Fruit fly (Drosophila melanogaster): ENCODE results near the gene CG5883.

The CG5883 gene

dm6 chr3L:11957669-11958333, 13.1 kb upstream of the CG5883 start, which contains the start of the genes CG11570 and CG43294:
Gene CG11570 (minus strand): TSS chr3L:11957769.
Gene CG43294 (plus strand): TSS chr3L:11958283.
- TF ChIP-seq dl (GFP tag; optimal IDR thresholded peaks at IDR 0.05; ENCODE audit: insufficient read depth in 1 of 2, partially characterized antibody in 2 of 2) (no peak), Sp1 (GFP tag; optimal IDR thresholded peaks at IDR 0.05) (no peak), pan (optimal IDR thresholded peaks at IDR 0.05) (no peak), sv (GFP tag; optimal IDR thresholded peaks at IDR 0.05) (no peak), CG9705 (GFP tag; optimal IDR thresholded peaks at IDR 0.05) (no peak), Abd-B (GFP tag; optimal IDR thresholded peaks at IDR 0.05) (no peak), Vsx2 (GFP tag; optimal IDR thresholded peaks at IDR 0.05; ENCODE audit: partially characterized antibody) (no peak), Jra (GFP tag; optimal IDR thresholded peaks at IDR 0.05) (no peak), Hr83 (GFP tag; optimal IDR thresholded peaks at IDR 0.05; ENCODE audit: poor library complexity, severe bottlenecking) (no peak), usp (GFP tag; optimal IDR thresholded peaks at IDR 0.05) (no peak), GATAd (GFP tag; optimal IDR thresholded peaks at IDR 0.05) (no peak), ey (GFP tag; optimal IDR thresholded peaks at IDR 0.05) (no peak), OdsH (GFP tag; optimal IDR thresholded peaks at IDR 0.05) (no peak), lola (GFP tag; optimal IDR thresholded peaks at IDR 0.05) (no peak), jim (GFP tag; optimal IDR thresholded peaks at IDR 0.05) (no peak), rgr (GFP tag; optimal IDR thresholded peaks at IDR 0.05) (no peak), Hnf4 (GFP tag; optimal IDR thresholded peaks at IDR 0.05) (no peak), Dfd (GFP tag; optimal IDR thresholded peaks at IDR 0.05) (no peak), dmrt93B (GFP tag; optimal IDR thresholded peaks at IDR 0.05) (no peak)

dm6 chr3L:11953783-11954182, 9.1 kb upstream of the CG5883 start, which contains the start of gene CG7248:
Gene CG7248 (plus strand): TSS chr3L:11954083.
- TF ChIP-seq dl (GFP tag; optimal IDR thresholded peaks at IDR 0.05; ENCODE audit: insufficient read depth in 1 of 2, partially characterized antibody in 2 of 2) (no peak), dsf (GFP tag; optimal IDR thresholded peaks at IDR 0.05; ENCODE audit: borderline replicate concordance) (no peak), rgr (GFP tag; optimal IDR thresholded peaks at IDR 0.05) (no peak), jim (GFP tag; optimal IDR thresholded peaks at IDR 0.05) (no peak), pan (optimal IDR thresholded peaks at IDR 0.05) (no peak), h (GFP tag; optimal IDR thresholded peaks at IDR 0.05) (no peak), N (GFP tag; optimal IDR thresholded peaks at IDR 0.05) (no peak), Sp1 (GFP tag; optimal IDR thresholded peaks at IDR 0.05) (no peak), Jra (GFP tag; optimal IDR thresholded peaks at IDR 0.05) (no peak), fru (GFP tag; optimal IDR thresholded peaks at IDR 0.05) (no peak), Hr83 (GFP tag; optimal IDR thresholded peaks at IDR 0.05; ENCODE audit: poor library complexity, severe bottlenecking) (no peak), CG9705 (GFP tag; optimal IDR thresholded peaks at IDR 0.05) (no peak), tai (GFP tag; optimal IDR thresholded peaks at IDR 0.05) (no peak), Mio (GFP tag; optimal IDR thresholded peaks at IDR 0.05) (no peak), woc (GFP tag; optimal IDR thresholded peaks at IDR 0.05) (no peak), Myc (optimal IDR thresholded peaks at IDR 0.05) (no peak)

- TF ChIP-seq fru (GFP tag; optimal IDR thresholded peaks at IDR 0.05): no peak
- TF ChIP-seq brk (GFP tag; optimal IDR thresholded peaks at IDR 0.05): no peak
- no peak for TF ChIP-seq rgr (GFP tag; optimal IDR thresholded peaks at IDR 0.05)
- TF ChIP-seq pan (optimal IDR thresholded peaks at IDR 0.05): no peak
- no peak for TF ChIP-seq Mio (GFP tag; optimal IDR thresholded peaks at IDR 0.05)
- no peak for TF ChIP-seq GATAd (GFP tag; optimal IDR thresholded peaks at IDR 0.05)
- TF ChIP-seq Rel (GFP tag; optimal IDR thresholded peaks at IDR 0.05): no peak
- no peak for TF ChIP-seq Rel (tag; optimal IDR thresholded peaks at IDR 0.05)
- no peak for TF ChIP-seq Jra (GFP tag; optimal IDR thresholded peaks at IDR 0.05)
- TF ChIP-seq Vsx2 (GFP tag; optimal IDR thresholded peaks at IDR 0.05; ENCODE audit: partially characterized antibody): no peak
- TF ChIP-seq sv (GFP tag; optimal IDR thresholded peaks at IDR 0.05): no peak
- no peak for TF ChIP-seq Abd-B (GFP tag; optimal IDR thresholded peaks at IDR 0.05)
- no peak for TF ChIP-seq tai (GFP tag; optimal IDR thresholded peaks at IDR 0.05)
- no peak for TF ChIP-seq lola (GFP tag; optimal IDR thresholded peaks at IDR 0.05)
- no peak for TF ChIP-seq dl (GFP tag; optimal IDR thresholded peaks at IDR 0.05; ENCODE audit: insufficient read depth in 1 of 2, partially characterized antibody in 2 of 2)
- no peak for TF ChIP-seq Myc (optimal IDR thresholded peaks at IDR 0.05)
- TF ChIP-seq sage (GFP tag; optimal IDR thresholded peaks at IDR 0.05): no peak
- TF ChIP-seq dmrt93B (GFP tag; optimal IDR thresholded peaks at IDR 0.05): no peak
- TF ChIP-seq Dfd (GFP tag; optimal IDR thresholded peaks at IDR 0.05): no peak
- TF ChIP-seq CG9705 (GFP tag; optimal IDR thresholded peaks at IDR 0.05): no peak
- no peak for TF ChIP-seq CG32264 (GFP tag; optimal IDR thresholded peaks at IDR 0.05)
Observed at dm6 chr3L:11953217-11953616, 8.6 kb upstream of the CG5883 start, which contains the start of gene obst-G. Gene obst-G (minus strand): TSS chr3L:11953317.

dm6 chr3L:11949539-11949938, 4.9 kb upstream of the CG5883 start, which contains the start of gene CG17826:
Gene CG17826 (plus strand): TSS chr3L:11949839.
- TF ChIP-seq OdsH (GFP tag; optimal IDR thresholded peaks at IDR 0.05) (no peak), GATAd (GFP tag; optimal IDR thresholded peaks at IDR 0.05) (no peak), Jra (GFP tag; optimal IDR thresholded peaks at IDR 0.05) (no peak), foxo (GFP tag; optimal IDR thresholded peaks at IDR 0.05) (no peak), h (GFP tag; optimal IDR thresholded peaks at IDR 0.05) (no peak), fru (GFP tag; optimal IDR thresholded peaks at IDR 0.05) (no peak), sage (GFP tag; optimal IDR thresholded peaks at IDR 0.05) (no peak), CG32264 (GFP tag; optimal IDR thresholded peaks at IDR 0.05) (no peak), Mio (GFP tag; optimal IDR thresholded peaks at IDR 0.05) (no peak), dmrt93B (GFP tag; optimal IDR thresholded peaks at IDR 0.05) (no peak), woc (GFP tag; optimal IDR thresholded peaks at IDR 0.05) (no peak), brk (GFP tag; optimal IDR thresholded peaks at IDR 0.05) (no peak)

All from whole organism, wandering third instar larva.